Worm (Caenorhabditis elegans): ENCODE results near the gene F10C2.4.

Gene F10C2.4

DNA sequence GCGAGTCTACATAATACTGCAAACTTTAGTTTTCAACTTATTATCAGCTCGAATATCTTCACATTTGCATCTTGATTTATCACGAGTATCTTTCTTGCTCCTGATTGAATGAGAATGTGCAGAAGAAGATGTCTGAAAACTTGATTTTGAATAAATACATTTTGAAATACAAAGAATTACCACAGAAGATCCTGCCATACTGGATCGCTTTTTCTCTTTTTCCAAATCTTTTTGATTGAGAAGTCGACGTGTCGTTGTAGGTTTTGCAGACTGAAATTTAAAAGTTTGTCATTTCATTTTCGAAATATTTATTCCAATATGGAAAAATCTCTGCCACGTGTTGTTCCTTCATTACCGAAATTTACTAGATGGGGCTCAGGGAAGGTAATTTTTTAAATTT is 45.5 kb upstream of the F10C2.4 start, which contains the start of gene C52E4.12:
Gene C52E4.12 (plus strand): TSS at position 301 of the 400 bp plus-strand sequence.
- TF ChIP-seq ama-1 (optimal IDR thresholded peaks at IDR 0.05) (no peak), ama-1 (GFP tag; optimal IDR thresholded peaks at IDR 0.05) (no peak), tbx-9 (tag; optimal IDR thresholded peaks at IDR 0.05; ENCODE audit: borderline replicate concordance) (no peak), ceh-40 (GFP tag; IDR thresholded peaks at IDR 0.05) (no peak)

DNA sequence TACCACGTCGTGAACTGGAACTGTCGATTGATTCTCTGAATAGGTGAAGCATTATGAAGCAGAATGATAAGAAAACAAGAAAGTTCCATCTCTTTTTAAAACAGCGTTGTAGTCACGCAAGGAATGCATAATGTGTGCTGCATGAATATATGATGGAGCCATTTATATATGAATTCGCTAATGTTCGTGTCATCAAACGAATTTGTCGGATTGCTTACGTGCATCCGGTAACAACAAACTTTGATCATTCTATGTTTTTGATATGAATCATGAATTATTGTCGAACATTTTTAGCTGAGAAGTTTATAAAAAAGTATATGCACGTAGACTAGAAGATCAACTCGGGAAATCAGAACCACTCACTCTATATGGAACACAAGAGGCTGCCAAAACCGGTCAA is 44.0 kb upstream of the F10C2.4 start:
- TF ChIP-seq akir-1 (GFP tag; optimal IDR thresholded peaks at IDR 0.05) (no peak), mes-4 (tag; optimal IDR thresholded peaks at IDR 0.05) (no peak), ztf-22 (GFP tag; optimal IDR thresholded peaks at IDR 0.05) (no peak), lin-40 (tag; optimal IDR thresholded peaks at IDR 0.05) (no peak), ceh-40 (GFP tag; IDR thresholded peaks at IDR 0.05) (no peak), attf-3 (GFP tag; conservative IDR thresholded peaks at IDR 0.05) (no peak), snpc-1.1 (tag; optimal IDR thresholded peaks at IDR 0.05; ENCODE audit: insufficient read depth) (no peak), sea-2 (GFP tag; IDR thresholded peaks at IDR 0.05) (no peak), nhr-27 (tag; optimal IDR thresholded peaks at IDR 0.05) (no peak), bed-2 (GFP tag; IDR thresholded peaks at IDR 0.05) (no peak), fkh-3 (tag; optimal IDR thresholded peaks at IDR 0.05) (no peak), ceh-58 (GFP tag; IDR thresholded peaks at IDR 0.05) (no peak), K11D2.4 (GFP tag; IDR thresholded peaks at IDR 0.05) (no peak), die-1 (tag; optimal IDR thresholded peaks at IDR 0.05) (no peak), unc-130 (GFP tag; optimal IDR thresholded peaks at IDR 0.05) (no peak), B0019.2 (GFP tag; conservative IDR thresholded peaks at IDR 0.05) (no peak), aptf-3 (GFP tag; IDR thresholded peaks at IDR 0.05) (no peak)

DNA sequence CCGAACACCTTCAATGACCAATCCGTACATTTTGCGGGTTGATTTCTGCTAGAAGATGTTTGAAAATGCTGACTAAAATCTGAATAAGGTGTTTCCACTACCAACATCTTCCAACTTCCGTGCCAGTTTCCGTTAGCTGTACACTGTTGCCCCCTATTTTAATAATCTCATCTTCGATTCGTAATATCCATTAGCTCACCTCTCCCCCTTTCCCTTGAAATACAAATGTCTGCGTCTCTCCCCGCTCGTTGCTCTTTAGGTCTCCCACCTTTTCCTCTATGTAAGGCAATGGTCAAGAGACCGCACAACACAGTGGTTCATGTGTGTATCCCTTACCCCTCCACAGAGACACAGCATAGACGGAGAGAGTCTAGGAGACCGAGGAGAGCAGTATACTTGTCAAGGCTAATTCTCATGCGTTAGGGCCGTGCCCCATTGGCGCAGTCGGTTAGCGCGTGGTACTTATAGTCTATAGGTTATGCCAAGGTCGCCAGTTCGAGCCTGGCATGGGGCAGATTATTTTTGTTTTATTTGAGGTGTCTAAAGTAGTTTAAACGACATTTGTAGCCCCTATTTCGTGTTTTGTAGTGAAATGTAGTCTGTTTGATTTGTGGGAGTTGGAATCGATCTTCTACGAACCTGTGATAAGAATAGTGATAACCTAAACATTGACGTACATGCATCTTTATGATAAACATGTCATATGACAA is 39.5 kb upstream of the F10C2.4 start, which contains the start of gene gcy-33:
Gene gcy-33 (minus strand): TSS at position 51 of the 710 bp plus-strand sequence.
- no peak for TF ChIP-seq tbx-9 (tag; optimal IDR thresholded peaks at IDR 0.05; ENCODE audit: borderline replicate concordance)
- no peak for TF ChIP-seq F57C9.4 (tag; optimal IDR thresholded peaks at IDR 0.05)
- TF ChIP-seq nhr-27 (tag; optimal IDR thresholded peaks at IDR 0.05), result peak; percentile 81
- peak; percentile 87 for TF ChIP-seq rcor-1 (GFP tag; IDR thresholded peaks at IDR 0.05)
- peak; percentile 90 for TF ChIP-seq egl-44 (GFP tag; IDR thresholded peaks at IDR 0.05)
- TF ChIP-seq Y56A3A.18 (GFP tag; IDR thresholded peaks at IDR 0.05), result peak; percentile 92
- no peak for TF ChIP-seq snpc-1.1 (tag; optimal IDR thresholded peaks at IDR 0.05; ENCODE audit: insufficient read depth)
- TF ChIP-seq somi-1 (GFP tag; optimal IDR thresholded peaks at IDR 0.05), result peak; percentile 36
- TF ChIP-seq sptf-2 (GFP tag; optimal IDR thresholded peaks at IDR 0.05), result peak; percentile 82
- 0 out of 2 replicates have a peak, but pooled peaks have one; percentile 67 for TF ChIP-seq nhr-120 (GFP tag; IDR thresholded peaks at IDR 0.05)
- no peak for TF ChIP-seq ceh-79 (tag; optimal IDR thresholded peaks at IDR 0.05)
- TF ChIP-seq madf-3 (GFP tag; IDR thresholded peaks at IDR 0.05), result peak; percentile 91
- peak; percentile 80 for TF ChIP-seq mcd-1 (GFP tag; IDR thresholded peaks at IDR 0.05)
- no peak for TF ChIP-seq bed-1 (GFP tag; IDR thresholded peaks at IDR 0.05)
- TF ChIP-seq F49E8.2 (tag; optimal IDR thresholded peaks at IDR 0.05; ENCODE audit: insufficient read depth), result peak; percentile 59
- peak; percentile 83 for TF ChIP-seq F57A8.1 (GFP tag; optimal IDR thresholded peaks at IDR 0.05)
- TF ChIP-seq die-1 (tag; optimal IDR thresholded peaks at IDR 0.05), result peak; percentile 89
- peak; percentile 77 for TF ChIP-seq let-526 (GFP tag; IDR thresholded peaks at IDR 0.05)
- peak; percentile 41 to 76 for TF ChIP-seq let-607 (tag; optimal IDR thresholded peaks at IDR 0.05)
- TF ChIP-seq F22D6.2 (tag; optimal IDR thresholded peaks at IDR 0.05), result peak; percentile 23
- no peak for TF ChIP-seq hlh-26 (GFP tag; conservative IDR thresholded peaks at IDR 0.05)
- TF ChIP-seq attf-5 (GFP tag; optimal IDR thresholded peaks at IDR 0.05), result peak; percentile 64
- peak; percentile 92 for TF ChIP-seq atf-7 (tag; optimal IDR thresholded peaks at IDR 0.05)
- TF ChIP-seq ztf-25 (GFP tag; IDR thresholded peaks at IDR 0.05), result peak; percentile 77
- peak; percentile 54 for TF ChIP-seq lsl-1 (GFP tag; optimal IDR thresholded peaks at IDR 0.05)
- TF ChIP-seq nfya-1 (tag; optimal IDR thresholded peaks at IDR 0.05; ENCODE audit: borderline replicate concordance, insufficient read depth), result no peak
- peak in 1 of 3 experiments; percentile 85 for TF ChIP-seq lin-35 (GFP tag; optimal IDR thresholded peaks at IDR 0.05)
- no peak for TF ChIP-seq sea-2 (GFP tag; IDR thresholded peaks at IDR 0.05)
- TF ChIP-seq athp-1 (tag; optimal IDR thresholded peaks at IDR 0.05), result peak; percentile 59

Measured in whole organism, young adult.